Fruit fly (Drosophila melanogaster) whole organism, prepupa: ENCODE measurements around the gene CG13721.

Experiments
- CG6792 ChIP-seq: fragments of 200-800 bp; sonication (Bioruptor generic); optimal IDR thresholded peaks from 3 replicates; lab custom pipeline; 2016; ENCODE audit warnings: missing biosample characterization, missing genetic modification characterization
- Eip78C ChIP-seq: fragments of 200-800 bp; sonication (Bioruptor generic); peaks from one replicate; lab custom pipeline; 2016; ENCODE audit warnings: missing biosample characterization, missing genetic modification characterization
- Hr38 ChIP-seq: sonication (Bioruptor generic); optimal IDR thresholded peaks from 2 replicates; lab custom pipeline; 2016; ENCODE audit warnings: missing biosample characterization, missing genetic modification characterization
- OdsH ChIP-seq: fragments of 200-800 bp; sonication (Bioruptor generic); optimal IDR thresholded peaks from 3 replicates; lab custom pipeline; 2016; ENCODE audit warnings: missing biosample characterization, missing genetic modification characterization
- ss ChIP-seq, 2 experiments: fragments of 200-800 bp; sonication (Bioruptor generic); optimal IDR thresholded peaks; 2 replicates in 1 of 2; 3 replicates in 1 of 2; lab custom pipeline; 2017 to 2018; ENCODE audit warnings: mild to moderate bottlenecking in 2 of 2, missing biosample characterization in 2 of 2, missing genetic modification characterization in 2 of 2, moderate library complexity in 1 of 2

- no peak for TF ChIP-seq Eip78C (GFP tag; lab: Kevin White, UChicago)
- no peak for TF ChIP-seq ss (GFP tag; optimal IDR thresholded peaks at IDR 0.05; lab: Kevin White, UChicago)
- no peak for TF ChIP-seq OdsH (GFP tag; lab: Kevin White, UChicago)
- no peak for TF ChIP-seq CG6792 (GFP tag; lab: Kevin White, UChicago)
- TF ChIP-seq Hr38 (GFP tag; lab: Kevin White, UChicago): no peak
Measured at dm6 chr3L:4544633-4545032, 47.1 kb upstream of the CG13721 start.
